Fruit fly (Drosophila melanogaster): Measurements from ENCODE around the gene CG6813.
A peak's percentile ranks its signal among the peaks of the same experiment; 100 is the strongest.

- TF ChIP-seq Eip75B (GFP tag; optimal IDR thresholded peaks at IDR 0.05) = peak; percentile 29
- TF ChIP-seq CG4318 (GFP tag; optimal IDR thresholded peaks at IDR 0.05) = no peak
- no peak for TF ChIP-seq Sox15 (GFP tag; optimal IDR thresholded peaks at IDR 0.05)
- no peak for TF ChIP-seq CG34406 (GFP tag; optimal IDR thresholded peaks at IDR 0.05)
- TF ChIP-seq ss (GFP tag; optimal IDR thresholded peaks at IDR 0.05) = no peak
- TF ChIP-seq salr (GFP tag; optimal IDR thresholded peaks at IDR 0.05) = peak in 1 of 2 experiments; percentile 31
- peak; percentile 2 for TF ChIP-seq CG7368 (GFP tag; optimal IDR thresholded peaks at IDR 0.05)
- TF ChIP-seq CG6276 (GFP tag; optimal IDR thresholded peaks at IDR 0.05) = peak; percentile 55
- TF ChIP-seq Lpt (GFP tag; optimal IDR thresholded peaks at IDR 0.05) = no peak
- peak; percentile 11 for TF ChIP-seq CG6792 (GFP tag; optimal IDR thresholded peaks at IDR 0.05)
These were observed 9.1 kb downstream of the CG6813 start for dm6 chr3R:11617363-11617762.

Measured in whole organism, prepupa.